Worm (Caenorhabditis elegans) whole organism, L3 larva: ENCODE data around the gene C26D10.3.

ENCODE experiments used
- R02D3.7 ChIP-seq: fragments of 150-350 bp; optimal IDR thresholded peaks from 2 replicates; lab custom pipeline; 2014; ENCODE audit warnings: missing biosample characterization, missing genetic modification characterization
- ZK546.5 ChIP-seq: sonication (generic microtip); optimal IDR thresholded peaks from 2 replicates; lab custom pipeline; 2017; ENCODE audit warnings: missing biosample characterization, missing genetic modification characterization
- aly-2 ChIP-seq: fragments of 150-350 bp; optimal IDR thresholded peaks from 2 replicates; lab custom pipeline; 2014; ENCODE audit warnings: missing biosample characterization, missing genetic modification characterization
- ama-1 ChIP-seq: fragments of 150-350 bp; optimal IDR thresholded peaks from 2 replicates; lab custom pipeline; 2018
- ceh-16 ChIP-seq: sonication (generic microtip); optimal IDR thresholded peaks from 2 replicates; lab custom pipeline; 2017; ENCODE audit warnings: missing biosample characterization, missing genetic modification characterization
- ceh-82 ChIP-seq: fragments of 150-350 bp; optimal IDR thresholded peaks from 2 replicates; lab custom pipeline; 2014; ENCODE audit warnings: missing biosample characterization, missing genetic modification characterization
- ceh-9 ChIP-seq: sonication (generic microtip); optimal IDR thresholded peaks from 2 replicates; lab custom pipeline; 2018; ENCODE audit warnings: missing biosample characterization, missing genetic modification characterization
- daf-12 ChIP-seq: fragments of 150-350 bp; optimal IDR thresholded peaks from 2 replicates; lab custom pipeline; 2014; ENCODE audit warnings: missing biosample characterization, missing genetic modification reagents, missing genetic modification characterization
- egl-27 ChIP-seq: sonication (generic microtip); optimal IDR thresholded peaks from 4 replicates; lab custom pipeline; 2017; ENCODE audit warnings: missing biosample characterization, missing genetic modification reagents, missing genetic modification characterization
- egl-5 ChIP-seq: fragments of 150-350 bp; optimal IDR thresholded peaks from 2 replicates; lab custom pipeline; 2017; ENCODE audit warnings: missing biosample characterization, missing genetic modification reagents, missing genetic modification characterization, inconsistent platforms
- elt-2 ChIP-seq: sonication (generic microtip); optimal IDR thresholded peaks from 2 replicates; lab custom pipeline; 2016; ENCODE audit warnings: missing genetic modification reagents, mild to moderate bottlenecking, missing genetic modification characterization, missing compliant biosample characterization
- fkh-2 ChIP-seq: fragments of 150-350 bp; optimal IDR thresholded peaks from 2 replicates; lab custom pipeline; 2014; ENCODE audit warnings: missing biosample characterization, missing genetic modification reagents, missing genetic modification characterization
- fos-1 ChIP-seq: fragments of 150-350 bp; optimal IDR thresholded peaks from 2 replicates; lab custom pipeline; 2014; ENCODE audit warnings: missing biosample characterization, missing genetic modification characterization
- hmg-11 ChIP-seq: sonication (generic microtip); optimal IDR thresholded peaks from 2 replicates; lab custom pipeline; 2016; ENCODE audit warnings: missing genetic modification characterization, missing compliant biosample characterization
- jun-1 ChIP-seq: fragments of 150-350 bp; optimal IDR thresholded peaks from 2 replicates; lab custom pipeline; 2014; ENCODE audit warnings: missing biosample characterization, missing genetic modification reagents, missing genetic modification characterization
- lin-15B ChIP-seq: fragments of 150-350 bp; optimal IDR thresholded peaks from 2 replicates; lab custom pipeline; 2014; ENCODE audit warnings: missing biosample characterization, missing genetic modification characterization
- lin-39 ChIP-seq: fragments of 150-350 bp; optimal IDR thresholded peaks from 2 replicates; lab custom pipeline; 2018; ENCODE audit warnings: missing biosample characterization, missing genetic modification reagents, missing genetic modification characterization
- lsy-12 ChIP-seq: sonication (generic microtip); optimal IDR thresholded peaks from 2 replicates; lab custom pipeline; 2016; ENCODE audit warnings: mild to moderate bottlenecking, missing genetic modification characterization, missing compliant biosample characterization
- mml-1 ChIP-seq: fragments of 150-350 bp; sonication (generic microtip); optimal IDR thresholded peaks from 3 replicates; lab custom pipeline; 2014; ENCODE audit warnings: missing biosample characterization, missing genetic modification characterization
- nfya-1 ChIP-seq: sonication (generic microtip); optimal IDR thresholded peaks from 2 replicates; lab custom pipeline; 2017; ENCODE audit warnings: missing genetic modification characterization, mild to moderate bottlenecking, missing compliant biosample characterization, antibody characterized with exemption, moderate library complexity; ENCODE audit not compliant: insufficient read depth
- nhr-11 ChIP-seq: fragments of 150-350 bp; optimal IDR thresholded peaks from 2 replicates; lab custom pipeline; 2014; ENCODE audit warnings: missing biosample characterization, missing genetic modification characterization
- nhr-12 ChIP-seq: fragments of 150-350 bp; optimal IDR thresholded peaks from 2 replicates; lab custom pipeline; 2014; ENCODE audit warnings: missing biosample characterization, missing genetic modification characterization
- nhr-23 ChIP-seq: fragments of 150-350 bp; optimal IDR thresholded peaks from 2 replicates; lab custom pipeline; 2014; ENCODE audit warnings: missing biosample characterization, missing genetic modification reagents, missing genetic modification characterization
- nhr-237 ChIP-seq: fragments of 150-350 bp; optimal IDR thresholded peaks from 2 replicates; lab custom pipeline; 2014; ENCODE audit warnings: missing biosample characterization, missing genetic modification characterization
- nhr-25 ChIP-seq: sonication (generic microtip); optimal IDR thresholded peaks from 2 replicates; lab custom pipeline; 2017; ENCODE audit warnings: missing biosample characterization, missing genetic modification characterization
- nhr-28 ChIP-seq: fragments of 150-350 bp; optimal IDR thresholded peaks from 2 replicates; lab custom pipeline; 2014; ENCODE audit warnings: missing biosample characterization, missing genetic modification characterization
- nhr-43 ChIP-seq: sonication (generic microtip); optimal IDR thresholded peaks from 2 replicates; lab custom pipeline; 2016; ENCODE audit warnings: mild to moderate bottlenecking, missing genetic modification characterization, missing compliant biosample characterization; ENCODE audit not compliant: poor library complexity, severe bottlenecking
- nhr-76 ChIP-seq: fragments of 150-350 bp; sonication (generic microtip); optimal IDR thresholded peaks from 5 replicates; lab custom pipeline; 2014; ENCODE audit warnings: missing biosample characterization, missing genetic modification characterization
- pha-4 ChIP-seq: fragments of 150-350 bp; optimal IDR thresholded peaks from 2 replicates; lab custom pipeline; 2014; ENCODE audit warnings: missing biosample characterization, missing genetic modification reagents, missing genetic modification characterization
- skn-1 ChIP-seq: fragments of 150-350 bp; optimal IDR thresholded peaks from 2 replicates; lab custom pipeline; 2014; ENCODE audit warnings: missing biosample characterization, missing genetic modification characterization
- snpc-4 ChIP-seq: fragments of 150-350 bp; optimal IDR thresholded peaks from 2 replicates; lab custom pipeline; 2014; ENCODE audit warnings: missing biosample characterization, missing genetic modification characterization
- tbx-2 ChIP-seq: sonication (generic microtip); optimal IDR thresholded peaks from 2 replicates; lab custom pipeline; 2016; ENCODE audit warnings: mild to moderate bottlenecking, missing genetic modification characterization, missing compliant biosample characterization
- unc-39 ChIP-seq: sonication (generic microtip); optimal IDR thresholded peaks from 4 replicates; lab custom pipeline; 2017; ENCODE audit warnings: missing biosample characterization, missing genetic modification characterization
- unc-62 ChIP-seq: fragments of 150-350 bp; sonication (generic microtip); optimal IDR thresholded peaks from 4 replicates; lab custom pipeline; 2014; ENCODE audit warnings: missing biosample characterization, missing genetic modification reagents, missing genetic modification characterization
- ztf-11 ChIP-seq: fragments of 150-350 bp; optimal IDR thresholded peaks from 2 replicates; lab custom pipeline; 2014; ENCODE audit warnings: missing biosample characterization, missing genetic modification characterization
- ztf-4 ChIP-seq: fragments of 150-350 bp; optimal IDR thresholded peaks from 2 replicates; lab custom pipeline; 2014; ENCODE audit warnings: missing biosample characterization, missing genetic modification characterization

The C26D10.3 gene

ce11 chrII:8325002-8325539 is at the start of gene C26D10.3, which contains the start of gene ran-3:
Gene C26D10.3, plus strand, starts transcription at chrII:8325386.
Gene ran-3, minus strand, starts transcription at chrII:8325052.
- TF ChIP-seq daf-12 (tag; lab: Kevin White, UChicago), result no peak
- no peak for TF ChIP-seq jun-1 (tag; lab: Kevin White, UChicago)
- peak; percentile 37 for TF ChIP-seq nhr-43 (tag; lab: Kevin White, UChicago)
- TF ChIP-seq lin-15B (tag; lab: Kevin White, UChicago), result no peak
- TF ChIP-seq ztf-11, result no peak
- TF ChIP-seq nhr-23 (tag; lab: Kevin White, UChicago), result peak; percentile 36
- no peak for TF ChIP-seq nhr-25 (tag; lab: Kevin White, UChicago)
- no peak for TF ChIP-seq unc-62
- TF ChIP-seq lin-39 (tag; lab: Kevin White, UChicago), result peak; percentile 17
- no peak for TF ChIP-seq snpc-4
- TF ChIP-seq nhr-11 (tag; lab: Kevin White, UChicago), result no peak
- peak; percentile 95 for TF ChIP-seq pha-4
- peak; percentile 31 for TF ChIP-seq nfya-1 (tag; lab: Kevin White, UChicago)
- TF ChIP-seq lsy-12 (tag; lab: Kevin White, UChicago), result no peak
- no peak for TF ChIP-seq tbx-2 (tag; lab: Kevin White, UChicago)
- TF ChIP-seq hmg-11 (tag; lab: Kevin White, UChicago), result peak; percentile 32
- no peak for TF ChIP-seq nhr-12 (tag; lab: Kevin White, UChicago)
- no peak for TF ChIP-seq egl-5 (tag; lab: Kevin White, UChicago)

ce11 chrII:8276057-8276456 is 49.1 kb upstream of the C26D10.3 start, which contains the start of the genes gei-14 and slc-25A32:
Gene gei-14, minus strand, starts transcription at chrII:8276231.
Gene slc-25A32, plus strand, starts transcription at chrII:8276298.
- no peak for TF ChIP-seq nhr-12 (tag; lab: Kevin White, UChicago)
- peak; percentile 94 for TF ChIP-seq R02D3.7
- no peak for TF ChIP-seq ZK546.5
- TF ChIP-seq nhr-43 (tag; lab: Kevin White, UChicago), result no peak
- no peak for TF ChIP-seq skn-1 (tag; lab: Kevin White, UChicago)
- no peak for TF ChIP-seq hmg-11 (tag; lab: Kevin White, UChicago)
- TF ChIP-seq nfya-1 (tag; lab: Kevin White, UChicago), result peak; percentile 56
- no peak for TF ChIP-seq elt-2 (tag; lab: Kevin White, UChicago)
- TF ChIP-seq fkh-2, result no peak
- TF ChIP-seq ceh-82 (tag; lab: Kevin White, UChicago), result no peak
- TF ChIP-seq ceh-9 (tag; lab: Kevin White, UChicago), result no peak
- no peak for TF ChIP-seq snpc-4
- TF ChIP-seq unc-62, result no peak
- no peak for TF ChIP-seq tbx-2 (tag; lab: Kevin White, UChicago)
- no peak for TF ChIP-seq ama-1 (lab: Kevin White, UChicago)
- no peak for TF ChIP-seq fos-1
- no peak for TF ChIP-seq ceh-16 (tag; lab: Kevin White, UChicago)
- no peak for TF ChIP-seq jun-1 (tag; lab: Kevin White, UChicago)
- no peak for TF ChIP-seq egl-27 (tag; lab: Kevin White, UChicago)
- no peak for TF ChIP-seq nhr-76 (tag; lab: Kevin White, UChicago)
- TF ChIP-seq ztf-11, result no peak
- TF ChIP-seq nhr-237 (tag; lab: Kevin White, UChicago), result no peak
- no peak for TF ChIP-seq lsy-12 (tag; lab: Kevin White, UChicago)
- no peak for TF ChIP-seq aly-2 (tag; lab: Kevin White, UChicago)
- TF ChIP-seq egl-5 (tag; lab: Kevin White, UChicago), result peak; percentile 50
- TF ChIP-seq lin-15B (tag; lab: Kevin White, UChicago), result peak; percentile 67
- TF ChIP-seq ztf-4, result no peak
- no peak for TF ChIP-seq nhr-28 (tag; lab: Kevin White, UChicago)
- no peak for TF ChIP-seq nhr-11 (tag; lab: Kevin White, UChicago)
- no peak for TF ChIP-seq unc-39 (tag; lab: Kevin White, UChicago)
- no peak for TF ChIP-seq nhr-23 (tag; lab: Kevin White, UChicago)

ce11 chrII:8278415-8278814 is 46.8 kb upstream of the C26D10.3 start, which contains the start of the genes mrpl-10 and clec-142:
Gene mrpl-10, minus strand, starts transcription at chrII:8278515.
Gene clec-142, plus strand, starts transcription at chrII:8278678.
- TF ChIP-seq snpc-4 (no peak), mml-1 (tag; lab: Kevin White, UChicago) (no peak), unc-39 (tag; lab: Kevin White, UChicago) (no peak), nhr-12 (tag; lab: Kevin White, UChicago) (no peak)
